Worm (Caenorhabditis elegans): ENCODE data around the gene ins-19.

DNA sequence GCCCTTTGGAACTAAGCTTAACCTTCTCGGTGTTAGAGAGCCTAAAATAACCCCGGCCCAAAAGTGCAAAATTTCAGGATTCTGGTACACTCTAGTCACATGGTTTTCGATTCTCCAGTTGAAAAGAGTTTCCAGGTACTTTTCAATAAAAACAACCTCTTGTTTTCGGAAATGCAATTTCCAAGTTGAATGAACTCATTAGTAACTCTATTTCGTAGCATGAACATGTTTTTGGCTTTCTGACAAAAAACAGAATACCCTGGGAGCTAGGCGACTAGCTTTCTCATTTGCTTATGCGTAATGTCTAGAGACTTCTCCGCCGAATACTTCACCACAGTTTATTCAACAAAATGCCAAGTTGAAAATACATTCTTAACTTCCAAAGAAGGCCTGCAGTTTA lies 3.0 kb downstream of the ins-19 start, which contains the start of gene srh-71:
- TF ChIP-seq hmg-11 (tag; optimal IDR thresholded peaks at IDR 0.05) (no peak), unc-39 (tag; optimal IDR thresholded peaks at IDR 0.05) (no peak), nhr-77 (tag; optimal IDR thresholded peaks at IDR 0.05) (no peak), daf-12 (tag; optimal IDR thresholded peaks at IDR 0.05) (no peak), ztf-11 (tag; optimal IDR thresholded peaks at IDR 0.05) (no peak), nhr-11 (tag; optimal IDR thresholded peaks at IDR 0.05) (no peak), pqm-1 (tag; optimal IDR thresholded peaks at IDR 0.05) (no peak), mml-1 (tag; optimal IDR thresholded peaks at IDR 0.05) (no peak), snpc-4 (tag; optimal IDR thresholded peaks at IDR 0.05) (no peak), jun-1 (tag; optimal IDR thresholded peaks at IDR 0.05) (no peak), egl-27 (tag; optimal IDR thresholded peaks at IDR 0.05) (no peak), skn-1 (tag; optimal IDR thresholded peaks at IDR 0.05) (no peak)
